Worm (Caenorhabditis elegans): Measurements from ENCODE around the gene zhit-3.

DNA sequence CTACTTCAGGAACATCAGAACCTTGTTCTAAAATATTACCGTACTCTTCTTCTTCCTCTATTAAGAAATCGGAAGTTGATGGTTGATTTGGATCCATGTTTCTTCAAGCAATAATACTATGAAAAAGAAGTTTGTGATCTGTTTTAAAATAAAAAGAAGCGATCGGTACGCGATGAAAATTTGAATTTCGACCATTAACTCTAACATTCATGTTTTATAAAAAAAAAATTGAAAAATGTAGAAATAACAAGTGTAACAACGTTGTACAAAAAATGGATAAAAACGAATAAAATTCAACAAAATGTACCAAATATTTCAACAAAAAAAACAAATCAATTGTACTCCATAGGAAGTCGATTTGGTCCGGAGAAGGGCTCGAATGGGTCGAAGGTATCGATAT lies 1.7 kb downstream of the zhit-3 start, which contains the start of gene tftc-3:
- TF ChIP-seq nhr-23 (tag; optimal IDR thresholded peaks at IDR 0.05) (no peak), fos-1 (tag; optimal IDR thresholded peaks at IDR 0.05) (no peak), unc-62 (GFP tag; optimal IDR thresholded peaks at IDR 0.05) (no peak), nhr-237 (tag; optimal IDR thresholded peaks at IDR 0.05) (no peak), ceh-16 (tag; optimal IDR thresholded peaks at IDR 0.05) (no peak), snpc-4 (tag; optimal IDR thresholded peaks at IDR 0.05) (no peak), lin-39 (tag; optimal IDR thresholded peaks at IDR 0.05) (no peak), ceh-9 (tag; optimal IDR thresholded peaks at IDR 0.05) (no peak), zag-1 (tag; optimal IDR thresholded peaks at IDR 0.05) (no peak), ZK546.5 (tag; optimal IDR thresholded peaks at IDR 0.05) (no peak), nhr-76 (tag; optimal IDR thresholded peaks at IDR 0.05) (no peak)
